Worm (Caenorhabditis elegans) whole organism, L2 larva: ENCODE results near the gene gpdh-2.

Experiments
- aly-2 ChIP-seq: fragments of 150-350 bp; optimal IDR thresholded peaks from 2 replicates; lab custom pipeline; 2014; ENCODE audit warnings: missing biosample characterization, missing genetic modification characterization
- blmp-1 ChIP-seq: sonication (generic microtip); optimal IDR thresholded peaks from 2 replicates; lab custom pipeline; 2017; ENCODE audit warnings: missing genetic modification characterization, mild to moderate bottlenecking, missing compliant biosample characterization, antibody characterized with exemption, moderate library complexity; ENCODE audit not compliant: insufficient read depth
- ceh-82 ChIP-seq: fragments of 150-350 bp; optimal IDR thresholded peaks from 2 replicates; lab custom pipeline; 2014; ENCODE audit warnings: missing biosample characterization, missing genetic modification characterization
- egl-27 ChIP-seq: sonication (generic microtip); optimal IDR thresholded peaks from 3 replicates; lab custom pipeline; 2017; ENCODE audit warnings: missing biosample characterization, missing genetic modification reagents, missing genetic modification characterization
- elt-1 ChIP-seq: fragments of 150-350 bp; optimal IDR thresholded peaks from 2 replicates; lab custom pipeline; 2014; ENCODE audit warnings: missing biosample characterization, missing genetic modification characterization
- elt-3 ChIP-seq: sonication (generic microtip); optimal IDR thresholded peaks from 2 replicates; lab custom pipeline; 2017; ENCODE audit warnings: missing biosample characterization, missing genetic modification characterization
- lsy-2 ChIP-seq, 2 experiments: fragments of 150-350 bp in 1 of 2; sonication (generic microtip) in 1 of 2; optimal IDR thresholded peaks; 2 replicates each; lab custom pipeline; 2014 to 2017; ENCODE audit warnings: missing biosample characterization in 2 of 2, missing genetic modification characterization in 2 of 2
- mdl-1 ChIP-seq, 2 experiments: fragments of 150-350 bp in 1 of 2; sonication (generic microtip) in 1 of 2; optimal IDR thresholded peaks; 2 replicates each; lab custom pipeline; 2017; ENCODE audit warnings: missing biosample characterization in 2 of 2, missing genetic modification characterization in 2 of 2
- nhr-12 ChIP-seq: fragments of 150-350 bp; optimal IDR thresholded peaks from 2 replicates; lab custom pipeline; 2014; ENCODE audit warnings: missing biosample characterization, missing genetic modification characterization
- nhr-77 ChIP-seq: fragments of 150-350 bp; optimal IDR thresholded peaks from 2 replicates; lab custom pipeline; 2014; ENCODE audit warnings: missing biosample characterization, missing genetic modification characterization
- unc-62 ChIP-seq: fragments of 150-350 bp; optimal IDR thresholded peaks from 2 replicates; lab custom pipeline; 2014; ENCODE audit warnings: missing biosample characterization, missing genetic modification reagents, missing genetic modification characterization

DNA sequence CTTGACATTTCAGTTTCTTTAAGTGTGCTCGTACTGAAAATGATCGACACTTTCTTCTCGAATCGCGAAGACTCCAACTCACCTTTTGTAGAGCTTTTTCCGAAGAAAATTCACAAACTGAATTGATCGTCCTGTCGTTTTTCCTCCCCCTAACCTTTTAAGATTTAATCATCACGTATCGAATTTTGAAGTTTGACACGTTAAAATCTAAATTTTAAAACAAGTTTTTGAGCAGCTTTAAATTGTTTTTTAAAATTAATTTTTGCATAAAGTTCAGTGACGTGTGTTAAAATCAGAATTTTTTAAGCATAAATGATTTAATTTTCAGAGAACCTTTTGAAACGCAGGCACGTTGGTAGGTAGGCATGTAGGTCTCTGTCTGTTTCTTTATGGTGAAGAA lies 32.3 kb upstream of the gpdh-2 start, which contains the start of gene alg-4:
- TF ChIP-seq unc-62 (GFP tag; lab: Kevin White, UChicago) (no peak), elt-1 (tag; lab: Kevin White, UChicago) (no peak), mdl-1 (tag; optimal IDR thresholded peaks at IDR 0.05; lab: Kevin White, UChicago) (no peak), nhr-12 (tag; lab: Kevin White, UChicago) (no peak), nhr-77 (tag; lab: Kevin White, UChicago) (no peak), lsy-2 (tag; optimal IDR thresholded peaks at IDR 0.05; lab: Kevin White, UChicago) (no peak), blmp-1 (tag; lab: Kevin White, UChicago) (no peak), egl-27 (tag; lab: Kevin White, UChicago) (no peak), aly-2 (tag; lab: Kevin White, UChicago) (no peak), elt-3 (no peak), ceh-82 (tag; lab: Kevin White, UChicago) (no peak)
